Worm (Caenorhabditis elegans) whole organism, L1 larva: ENCODE results near the gene F17C11.13.

Experiments used
- ama-1 ChIP-seq: fragments of 150-350 bp; optimal IDR thresholded peaks from 2 replicates; lab custom pipeline; 2014
- dpl-1 ChIP-seq, 3 experiments: fragments of 150-350 bp in 2 of 3; sonication (generic microtip) in 1 of 3; optimal IDR thresholded peaks; 2 replicates each; lab custom pipeline; 2014 to 2017; ENCODE audit warnings: missing biosample characterization in 3 of 3, missing genetic modification characterization in 3 of 3, missing genetic modification reagents in 3 of 3
- egl-27 ChIP-seq, 2 experiments: fragments of 150-350 bp in 1 of 2; sonication (generic microtip); optimal IDR thresholded peaks; 3 replicates each; lab custom pipeline; 2017 to 2018; ENCODE audit warnings: missing biosample characterization in 2 of 2, missing genetic modification characterization in 2 of 2, missing genetic modification reagents in 2 of 2
- elt-3 ChIP-seq, 6 experiments: fragments of 150-350 bp in 1 of 6; sonication (generic microtip); optimal IDR thresholded peaks; 2 replicates each; lab custom pipeline; 2017 to 2018; ENCODE audit warnings: missing biosample characterization in 6 of 6, missing genetic modification characterization in 6 of 6, inconsistent platforms in 1 of 6
- hpl-2 ChIP-seq: fragments of 150-350 bp; optimal IDR thresholded peaks from 2 replicates; lab custom pipeline; 2014; ENCODE audit warnings: missing biosample characterization, missing genetic modification reagents, missing genetic modification characterization
- jun-1 ChIP-seq: fragments of 150-350 bp; optimal IDR thresholded peaks from 2 replicates; lab custom pipeline; 2014; ENCODE audit warnings: missing biosample characterization, missing genetic modification reagents, missing genetic modification characterization
- lin-15B ChIP-seq: fragments of 150-350 bp; sonication (generic microtip); optimal IDR thresholded peaks from 3 replicates; lab custom pipeline; 2014; ENCODE audit warnings: missing biosample characterization, missing genetic modification characterization
- lsy-2 ChIP-seq, 2 experiments: fragments of 150-350 bp; optimal IDR thresholded peaks; 2 replicates each; lab custom pipeline; 2014; ENCODE audit warnings: missing biosample characterization in 2 of 2, missing genetic modification characterization in 2 of 2
- nhr-11 ChIP-seq: fragments of 150-350 bp; optimal IDR thresholded peaks from 2 replicates; lab custom pipeline; 2014; ENCODE audit warnings: missing biosample characterization, missing genetic modification characterization
- nhr-28 ChIP-seq: fragments of 150-350 bp; optimal IDR thresholded peaks from 2 replicates; lab custom pipeline; 2014; ENCODE audit warnings: missing biosample characterization, missing genetic modification characterization
- nhr-71 ChIP-seq: sonication (generic microtip); optimal IDR thresholded peaks from 2 replicates; lab custom pipeline; 2016; ENCODE audit warnings: mild to moderate bottlenecking, missing genetic modification characterization, moderate library complexity, missing compliant biosample characterization
- nhr-77 ChIP-seq: fragments of 150-350 bp; optimal IDR thresholded peaks from 2 replicates; lab custom pipeline; 2014; ENCODE audit warnings: missing biosample characterization, missing genetic modification characterization
- pqm-1 ChIP-seq: sonication (generic microtip); optimal IDR thresholded peaks from 3 replicates; lab custom pipeline; 2017; ENCODE audit warnings: missing biosample characterization, missing genetic modification characterization
- ztf-11 ChIP-seq, 2 experiments: sonication (generic microtip); optimal IDR thresholded peaks; 2 replicates each; lab custom pipeline; 2016 to 2017; ENCODE audit warnings: missing genetic modification characterization in 2 of 2, missing biosample characterization in 1 of 2, missing compliant biosample characterization in 1 of 2

- TF ChIP-seq dpl-1 (GFP tag; optimal IDR thresholded peaks at IDR 0.05; lab: Kevin White, UChicago), result no peak
- no peak for TF ChIP-seq pqm-1
- TF ChIP-seq nhr-71 (tag; lab: Kevin White, UChicago), result no peak
- TF ChIP-seq hpl-2 (GFP tag; lab: Kevin White, UChicago), result no peak
- no peak for TF ChIP-seq nhr-11 (tag; lab: Kevin White, UChicago)
- TF ChIP-seq nhr-77 (tag; lab: Kevin White, UChicago), result no peak
- TF ChIP-seq lin-15B (tag; lab: Kevin White, UChicago), result no peak
- no peak for TF ChIP-seq nhr-28 (tag; lab: Kevin White, UChicago)
- TF ChIP-seq egl-27 (tag; optimal IDR thresholded peaks at IDR 0.05; lab: Kevin White, UChicago), result no peak
- TF ChIP-seq lsy-2 (tag; optimal IDR thresholded peaks at IDR 0.05; lab: Kevin White, UChicago), result no peak
- TF ChIP-seq ama-1 (lab: Kevin White, UChicago), result no peak
- no peak for TF ChIP-seq jun-1 (tag; lab: Kevin White, UChicago)
- no peak for TF ChIP-seq elt-3 (tag; optimal IDR thresholded peaks at IDR 0.05; lab: Kevin White, UChicago)
- no peak for TF ChIP-seq ztf-11 (tag; optimal IDR thresholded peaks at IDR 0.05; lab: Kevin White, UChicago)
Measured at ce11 chrV:10923229-10923628, 32.5 kb upstream of the F17C11.13 start, which contains the start of gene F58B4.7.
